Worm (Caenorhabditis elegans) whole organism, L3 larva: ENCODE results near the gene str-129.

ENCODE experiments used
- ceh-16 ChIP-seq: sonication (generic microtip); optimal IDR thresholded peaks from 2 replicates; lab custom pipeline; 2017; ENCODE audit warnings: missing biosample characterization, missing genetic modification characterization
- ceh-28 ChIP-seq: fragments of 150-350 bp; optimal IDR thresholded peaks from 2 replicates; lab custom pipeline; 2014; ENCODE audit warnings: missing biosample characterization, missing genetic modification reagents, missing genetic modification characterization
- ceh-82 ChIP-seq: fragments of 150-350 bp; optimal IDR thresholded peaks from 2 replicates; lab custom pipeline; 2014; ENCODE audit warnings: missing biosample characterization, missing genetic modification characterization
- ceh-9 ChIP-seq: sonication (generic microtip); optimal IDR thresholded peaks from 2 replicates; lab custom pipeline; 2018; ENCODE audit warnings: missing biosample characterization, missing genetic modification characterization
- daf-12 ChIP-seq: fragments of 150-350 bp; optimal IDR thresholded peaks from 2 replicates; lab custom pipeline; 2014; ENCODE audit warnings: missing biosample characterization, missing genetic modification reagents, missing genetic modification characterization
- egl-27 ChIP-seq: sonication (generic microtip); optimal IDR thresholded peaks from 4 replicates; lab custom pipeline; 2017; ENCODE audit warnings: missing biosample characterization, missing genetic modification reagents, missing genetic modification characterization
- egl-5 ChIP-seq: fragments of 150-350 bp; optimal IDR thresholded peaks from 2 replicates; lab custom pipeline; 2017; ENCODE audit warnings: missing biosample characterization, missing genetic modification reagents, missing genetic modification characterization, inconsistent platforms
- elt-1 ChIP-seq: fragments of 150-350 bp; optimal IDR thresholded peaks from 2 replicates; lab custom pipeline; 2014; ENCODE audit warnings: missing biosample characterization, missing genetic modification characterization
- elt-3 ChIP-seq, 3 experiments: fragments of 150-350 bp in 1 of 3; sonication (generic microtip) in 2 of 3; optimal IDR thresholded peaks; 2 replicates in 2 of 3; 4 replicates in 1 of 3; lab custom pipeline; 2014 to 2017; ENCODE audit warnings: missing biosample characterization in 3 of 3, missing genetic modification characterization in 3 of 3
- eor-1 ChIP-seq, 2 experiments: fragments of 150-350 bp; optimal IDR thresholded peaks; 2 replicates each; lab custom pipeline; 2014 to 2018; ENCODE audit warnings: missing biosample characterization in 2 of 2, missing genetic modification characterization in 2 of 2
- fkh-10 ChIP-seq: sonication (generic microtip); optimal IDR thresholded peaks from 2 replicates; lab custom pipeline; 2017; ENCODE audit warnings: missing biosample characterization, missing genetic modification reagents, missing genetic modification characterization
- fkh-2 ChIP-seq: fragments of 150-350 bp; optimal IDR thresholded peaks from 2 replicates; lab custom pipeline; 2014; ENCODE audit warnings: missing biosample characterization, missing genetic modification reagents, missing genetic modification characterization
- hmg-11 ChIP-seq: sonication (generic microtip); optimal IDR thresholded peaks from 2 replicates; lab custom pipeline; 2016; ENCODE audit warnings: missing genetic modification characterization, missing compliant biosample characterization
- jun-1 ChIP-seq: fragments of 150-350 bp; optimal IDR thresholded peaks from 2 replicates; lab custom pipeline; 2014; ENCODE audit warnings: missing biosample characterization, missing genetic modification reagents, missing genetic modification characterization
- lin-39 ChIP-seq: fragments of 150-350 bp; optimal IDR thresholded peaks from 2 replicates; lab custom pipeline; 2018; ENCODE audit warnings: missing biosample characterization, missing genetic modification reagents, missing genetic modification characterization
- lsy-12 ChIP-seq: sonication (generic microtip); optimal IDR thresholded peaks from 2 replicates; lab custom pipeline; 2016; ENCODE audit warnings: mild to moderate bottlenecking, missing genetic modification characterization, missing compliant biosample characterization
- mdl-1 ChIP-seq: fragments of 150-350 bp; optimal IDR thresholded peaks from 2 replicates; lab custom pipeline; 2014; ENCODE audit warnings: missing biosample characterization, missing genetic modification characterization
- nhr-11 ChIP-seq: fragments of 150-350 bp; optimal IDR thresholded peaks from 2 replicates; lab custom pipeline; 2014; ENCODE audit warnings: missing biosample characterization, missing genetic modification characterization
- nhr-12 ChIP-seq: fragments of 150-350 bp; optimal IDR thresholded peaks from 2 replicates; lab custom pipeline; 2014; ENCODE audit warnings: missing biosample characterization, missing genetic modification characterization
- nhr-237 ChIP-seq: fragments of 150-350 bp; optimal IDR thresholded peaks from 2 replicates; lab custom pipeline; 2014; ENCODE audit warnings: missing biosample characterization, missing genetic modification characterization
- nhr-25 ChIP-seq: sonication (generic microtip); optimal IDR thresholded peaks from 2 replicates; lab custom pipeline; 2017; ENCODE audit warnings: missing biosample characterization, missing genetic modification characterization
- nhr-28 ChIP-seq: fragments of 150-350 bp; optimal IDR thresholded peaks from 2 replicates; lab custom pipeline; 2014; ENCODE audit warnings: missing biosample characterization, missing genetic modification characterization
- nhr-43 ChIP-seq: sonication (generic microtip); optimal IDR thresholded peaks from 2 replicates; lab custom pipeline; 2016; ENCODE audit warnings: mild to moderate bottlenecking, missing genetic modification characterization, missing compliant biosample characterization; ENCODE audit not compliant: poor library complexity, severe bottlenecking
- nhr-76 ChIP-seq: fragments of 150-350 bp; sonication (generic microtip); optimal IDR thresholded peaks from 5 replicates; lab custom pipeline; 2014; ENCODE audit warnings: missing biosample characterization, missing genetic modification characterization
- nhr-77 ChIP-seq: fragments of 150-350 bp; optimal IDR thresholded peaks from 2 replicates; lab custom pipeline; 2014; ENCODE audit warnings: missing biosample characterization, missing genetic modification characterization
- pqm-1 ChIP-seq: fragments of 150-350 bp; optimal IDR thresholded peaks from 2 replicates; lab custom pipeline; 2017; ENCODE audit warnings: missing biosample characterization, missing genetic modification characterization, inconsistent platforms
- sea-2 ChIP-seq: fragments of 150-350 bp; sonication (generic microtip); optimal IDR thresholded peaks from 4 replicates; lab custom pipeline; 2014; ENCODE audit warnings: missing biosample characterization, missing genetic modification reagents, missing genetic modification characterization
- skn-1 ChIP-seq: fragments of 150-350 bp; optimal IDR thresholded peaks from 2 replicates; lab custom pipeline; 2014; ENCODE audit warnings: missing biosample characterization, missing genetic modification characterization
- snpc-4 ChIP-seq: fragments of 150-350 bp; optimal IDR thresholded peaks from 2 replicates; lab custom pipeline; 2014; ENCODE audit warnings: missing biosample characterization, missing genetic modification characterization
- tbx-2 ChIP-seq: sonication (generic microtip); optimal IDR thresholded peaks from 2 replicates; lab custom pipeline; 2016; ENCODE audit warnings: mild to moderate bottlenecking, missing genetic modification characterization, missing compliant biosample characterization
- unc-62 ChIP-seq: fragments of 150-350 bp; sonication (generic microtip); optimal IDR thresholded peaks from 4 replicates; lab custom pipeline; 2014; ENCODE audit warnings: missing biosample characterization, missing genetic modification reagents, missing genetic modification characterization
- zag-1 ChIP-seq: fragments of 150-350 bp; optimal IDR thresholded peaks from 2 replicates; lab custom pipeline; 2014; ENCODE audit warnings: missing biosample characterization, missing genetic modification characterization
- ztf-4 ChIP-seq: fragments of 150-350 bp; optimal IDR thresholded peaks from 2 replicates; lab custom pipeline; 2014; ENCODE audit warnings: missing biosample characterization, missing genetic modification characterization

The str-129 gene

ce11 chrV:8058359-8058758 is 33.9 kb downstream of the str-129 start, which contains the start of gene str-138:
str-138 (plus strand) TSS chrV:8058659.
- no peak for TF ChIP-seq unc-62 (GFP tag; lab: Kevin White, UChicago)
- no peak for TF ChIP-seq nhr-11 (tag; lab: Kevin White, UChicago)
- TF ChIP-seq jun-1 (tag; lab: Kevin White, UChicago), result no peak
- TF ChIP-seq hmg-11 (tag; lab: Kevin White, UChicago), result no peak
- no peak for TF ChIP-seq ceh-16 (tag; lab: Kevin White, UChicago)
- no peak for TF ChIP-seq egl-5
- no peak for TF ChIP-seq skn-1 (tag; lab: Kevin White, UChicago)
- TF ChIP-seq nhr-76 (tag; lab: Kevin White, UChicago), result no peak
- TF ChIP-seq tbx-2 (tag; lab: Kevin White, UChicago), result no peak
- no peak for TF ChIP-seq nhr-77 (tag; lab: Kevin White, UChicago)
- no peak for TF ChIP-seq sea-2
- no peak for TF ChIP-seq lsy-12
- TF ChIP-seq, all 47 proteins: peak for 0

- TF ChIP-seq hmg-11 (tag; lab: Kevin White, UChicago) (no peak), elt-3 (tag; optimal IDR thresholded peaks at IDR 0.05; lab: Kevin White, UChicago) (no peak), ceh-28 (no peak), daf-12 (no peak), ceh-82 (tag; lab: Kevin White, UChicago) (no peak), fkh-10 (GFP tag; lab: Kevin White, UChicago) (no peak), sea-2 (no peak)
Measured at ce11 chrV:8055170-8055569, 37.1 kb downstream of the str-129 start.

ce11 chrV:8054130-8054529 is 38.2 kb downstream of the str-129 start, which contains the start of gene ZC513.2:
ZC513.2 (plus strand) TSS chrV:8054430.
- no peak for TF ChIP-seq snpc-4
- TF ChIP-seq skn-1 (tag; lab: Kevin White, UChicago), result no peak
- no peak for TF ChIP-seq nhr-28 (tag; lab: Kevin White, UChicago)
- no peak for TF ChIP-seq zag-1 (tag; lab: Kevin White, UChicago)
- no peak for TF ChIP-seq ceh-16 (tag; lab: Kevin White, UChicago)
- no peak for TF ChIP-seq lin-39 (tag; lab: Kevin White, UChicago)
- TF ChIP-seq pqm-1 (tag; lab: Kevin White, UChicago), result no peak
- no peak for TF ChIP-seq unc-62 (GFP tag; lab: Kevin White, UChicago)
- no peak for TF ChIP-seq eor-1 (tag; optimal IDR thresholded peaks at IDR 0.05; lab: Kevin White, UChicago)
- TF ChIP-seq tbx-2 (tag; lab: Kevin White, UChicago), result no peak
- no peak for TF ChIP-seq egl-27
- TF ChIP-seq, all 47 proteins: peak for 0

DNA sequence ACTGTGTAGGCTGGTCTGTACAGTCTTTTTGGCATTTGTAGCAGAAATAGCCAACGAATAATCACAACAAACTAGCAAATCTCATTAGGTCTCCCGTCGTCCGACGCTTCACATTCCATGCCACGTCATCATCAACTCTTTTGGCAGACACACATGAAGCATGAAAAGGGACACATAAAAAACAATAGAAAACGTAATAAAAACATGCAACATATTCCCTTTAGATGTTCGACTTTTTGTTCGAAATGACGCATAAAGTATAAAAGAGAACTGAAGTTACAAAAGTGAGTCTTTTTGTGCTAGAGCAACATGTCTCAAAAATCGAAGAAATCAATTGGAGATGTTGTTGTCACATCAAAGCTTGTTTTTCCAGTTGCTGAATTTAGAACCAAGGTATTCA is 40.4 kb downstream of the str-129 start, which contains the start of gene sth-1:
TSS of gene sth-1 (plus strand) at position 301 of the 400 bp plus-strand sequence.
- TF ChIP-seq mdl-1 (tag; lab: Kevin White, UChicago) (no peak), nhr-76 (tag; lab: Kevin White, UChicago) (no peak), ceh-16 (tag; lab: Kevin White, UChicago) (no peak), nhr-25 (no peak), nhr-237 (no peak), nhr-43 (tag; lab: Kevin White, UChicago) (no peak), snpc-4 (no peak), nhr-11 (tag; lab: Kevin White, UChicago) (no peak), skn-1 (tag; lab: Kevin White, UChicago) (no peak), nhr-77 (tag; lab: Kevin White, UChicago) (no peak), ztf-4 (tag; lab: Kevin White, UChicago) (no peak), lsy-12 (no peak), eor-1 (tag; optimal IDR thresholded peaks at IDR 0.05; lab: Kevin White, UChicago) (no peak), ceh-82 (tag; lab: Kevin White, UChicago) (no peak), unc-62 (GFP tag; lab: Kevin White, UChicago) (no peak)

- TF ChIP-seq nhr-12 (tag; lab: Kevin White, UChicago) (no peak), ceh-9 (tag; lab: Kevin White, UChicago) (no peak), elt-3 (tag; optimal IDR thresholded peaks at IDR 0.05; lab: Kevin White, UChicago) (no peak), elt-1 (tag; lab: Kevin White, UChicago) (no peak), fkh-2 (tag; lab: Kevin White, UChicago) (no peak), nhr-28 (tag; lab: Kevin White, UChicago) (no peak), fkh-10 (GFP tag; lab: Kevin White, UChicago) (no peak), nhr-76 (tag; lab: Kevin White, UChicago) (no peak)
Measured at ce11 chrV:8050811-8051210, 41.5 kb downstream of the str-129 start, which contains the start of gene col-43. col-43 (minus strand) TSS chrV:8050911.
